4 fruit fly cellular contexts compared by ENCODE assay signal in genomic region chr3L:8116809-8117208, dm6.
TF ChIP-seq lines count a peak whose summit lies in the region.

No protein-coding gene starts in this region.

- no peak for TF ChIP-seq CTCF in whole organism, embryonic (GFP tag; optimal IDR thresholded peaks at IDR 0.05; lab: Kevin White, UChicago)

TF ChIP-seq in whole organism, adult, 20 proteins besides CTCF, POLR2A, EP300 and RAD21:
- TF ChIP-seq pad (GFP tag; optimal IDR thresholded peaks at IDR 0.05; lab: Kevin White, UChicago): no peak
- no peak for TF ChIP-seq CG7101 (tag; optimal IDR thresholded peaks at IDR 0.05; lab: Kevin White, UChicago)
- TF ChIP-seq Mnt (GFP tag; optimal IDR thresholded peaks at IDR 0.05; lab: Kevin White, UChicago): no peak
- TF ChIP-seq bab1 (GFP tag; optimal IDR thresholded peaks at IDR 0.05; lab: Kevin White, UChicago): no peak
- TF ChIP-seq kay (GFP tag; lab: Kevin White, UChicago; ENCODE audit: borderline replicate concordance): no peak
- no peak for TF ChIP-seq Clk (GFP tag; optimal IDR thresholded peaks at IDR 0.05; lab: Kevin White, UChicago)
- no peak for TF ChIP-seq cic (GFP tag; optimal IDR thresholded peaks at IDR 0.05; lab: Kevin White, UChicago)
- peak; percentile 20 for TF ChIP-seq CG12768 (GFP tag; optimal IDR thresholded peaks at IDR 0.05; lab: Kevin White, UChicago)
- no peak for TF ChIP-seq CG1620 (GFP tag; optimal IDR thresholded peaks at IDR 0.05; lab: Kevin White, UChicago)
- TF ChIP-seq CG11617 (GFP tag; optimal IDR thresholded peaks at IDR 0.05; lab: Kevin White, UChicago): no peak
- no peak for TF ChIP-seq toe (GFP tag; optimal IDR thresholded peaks at IDR 0.05; lab: Kevin White, UChicago)
- TF ChIP-seq tj (GFP tag; optimal IDR thresholded peaks at IDR 0.05; lab: Kevin White, UChicago): peak; percentile 91
- no peak for TF ChIP-seq Crg-1 (GFP tag; optimal IDR thresholded peaks at IDR 0.05; lab: Kevin White, UChicago)
- TF ChIP-seq ovo (GFP tag; optimal IDR thresholded peaks at IDR 0.05; lab: Kevin White, UChicago): no peak
- TF ChIP-seq CG33017 (tag; optimal IDR thresholded peaks at IDR 0.05; lab: Kevin White, UChicago): no peak
- TF ChIP-seq CG5204 (GFP tag; optimal IDR thresholded peaks at IDR 0.05; lab: Kevin White, UChicago): no peak
- no peak for TF ChIP-seq CG14711 (tag; optimal IDR thresholded peaks at IDR 0.05; lab: Kevin White, UChicago)
- no peak for TF ChIP-seq CG7045 (GFP tag; optimal IDR thresholded peaks at IDR 0.05; lab: Kevin White, UChicago)

TF ChIP-seq in whole organism, embryonic, 481 proteins besides CTCF, POLR2A, EP300 and RAD21:
- TF ChIP-seq NK7.1 (GFP tag; optimal IDR thresholded peaks at IDR 0.05; lab: Kevin White, UChicago): no peak
- 0 out of 3 replicates have a peak, but pooled peaks have one; percentile 10 for TF ChIP-seq CG7357 (GFP tag; IDR thresholded peaks at IDR 0.05; lab: Robert Waterston, UW)
- 0 out of 3 replicates have a peak, but pooled peaks have one; percentile 19 for TF ChIP-seq row (GFP tag; IDR thresholded peaks at IDR 0.05; lab: Robert Waterston, UW)
- TF ChIP-seq Dad (GFP tag; optimal IDR thresholded peaks at IDR 0.05; lab: Kevin White, UChicago): no peak
- peak; percentile 43 for TF ChIP-seq Bgb (GFP tag; IDR thresholded peaks at IDR 0.05; lab: Robert Waterston, UW; ENCODE audit: partially characterized antibody)
- 0 out of 3 replicates have a peak, but pooled peaks have one; percentile 12 for TF ChIP-seq otp (GFP tag; IDR thresholded peaks at IDR 0.05; lab: Robert Waterston, UW)
- TF ChIP-seq Atf-2 (GFP tag; optimal IDR thresholded peaks at IDR 0.05; lab: Kevin White, UChicago): no peak
- peak; percentile 27 for TF ChIP-seq crol (GFP tag; IDR thresholded peaks at IDR 0.05; lab: Robert Waterston, UW)
- peak in 1 of 2 experiments; percentile 76 for TF ChIP-seq Pdp1 (GFP tag; optimal IDR thresholded peaks at IDR 0.05; lab: Kevin White, UChicago)
- no peak for TF ChIP-seq hkb (optimal IDR thresholded peaks at IDR 0.05; lab: Kevin White, UChicago)
- TF ChIP-seq hkb (GFP tag; IDR thresholded peaks at IDR 0.05; lab: Robert Waterston, UW): 0 out of 2 replicates have a peak, but pooled peaks have one; percentile 15
- TF ChIP-seq slbo (GFP tag; IDR thresholded peaks at IDR 0.05; lab: Robert Waterston, UW): peak; percentile 48; the same call in 1 of the 2 replicates
- TF ChIP-seq CG10543 (GFP tag; optimal IDR thresholded peaks at IDR 0.05; lab: Kevin White, UChicago): peak; percentile 18
- no peak for TF ChIP-seq Xrp1 (GFP tag; IDR thresholded peaks at IDR 0.05; lab: Robert Waterston, UW)
- TF ChIP-seq sens (GFP tag; lab: Kevin White, UChicago): peak; percentile 73
- no peak for TF ChIP-seq cg (GFP tag; optimal IDR thresholded peaks at IDR 0.05; lab: Kevin White, UChicago)
- TF ChIP-seq CG6272 (GFP tag; IDR thresholded peaks at IDR 0.05; lab: Robert Waterston, UW): no peak
- peak; percentile 31 for TF ChIP-seq sug (tag; optimal IDR thresholded peaks at IDR 0.05; lab: Kevin White, UChicago)
- TF ChIP-seq CG34224 (GFP tag; IDR thresholded peaks at IDR 0.05; lab: Robert Waterston, UW; ENCODE audit: partially characterized antibody): 0 out of 3 replicates have a peak, but pooled peaks have one; percentile 12
- peak; percentile 13 for TF ChIP-seq Ets65A (GFP tag; lab: Kevin White, UChicago)
- peak; percentile 47 for TF ChIP-seq kay (GFP tag; optimal IDR thresholded peaks at IDR 0.05; lab: Kevin White, UChicago)
- TF ChIP-seq Gug (GFP tag; IDR thresholded peaks at IDR 0.05; lab: Robert Waterston, UW): 0 out of 4 replicates have a peak, but pooled peaks have one; percentile 15
- peak; percentile 74 for TF ChIP-seq Med (GFP tag; lab: Kevin White, UChicago)

TF ChIP-seq in whole organism, prepupa, 60 proteins besides CTCF, POLR2A, EP300 and RAD21:
- TF ChIP-seq CG16779 (tag; optimal IDR thresholded peaks at IDR 0.05; lab: Kevin White, UChicago) (no peak), CG15336 (GFP tag; IDR thresholded peaks at IDR 0.05; lab: Robert Waterston, UW) (0 out of 2 replicates have a peak, but pooled peaks have one; percentile 15)

TF ChIP-seq in whole organism, pupa, 21 proteins besides CTCF, POLR2A, EP300 and RAD21:
- TF ChIP-seq CG32121 (GFP tag; IDR thresholded peaks at IDR 0.05; lab: Robert Waterston, UW) (0 out of 2 replicates have a peak, but pooled peaks have one; percentile 16), CG14655 (GFP tag; optimal IDR thresholded peaks at IDR 0.05; lab: Kevin White, UChicago) (no peak)
TF ChIP-seq in whole organism, pupa: peak in this region for 1.
